Worm (Caenorhabditis elegans): Measurements from ENCODE around the gene wbp-2.

DNA sequence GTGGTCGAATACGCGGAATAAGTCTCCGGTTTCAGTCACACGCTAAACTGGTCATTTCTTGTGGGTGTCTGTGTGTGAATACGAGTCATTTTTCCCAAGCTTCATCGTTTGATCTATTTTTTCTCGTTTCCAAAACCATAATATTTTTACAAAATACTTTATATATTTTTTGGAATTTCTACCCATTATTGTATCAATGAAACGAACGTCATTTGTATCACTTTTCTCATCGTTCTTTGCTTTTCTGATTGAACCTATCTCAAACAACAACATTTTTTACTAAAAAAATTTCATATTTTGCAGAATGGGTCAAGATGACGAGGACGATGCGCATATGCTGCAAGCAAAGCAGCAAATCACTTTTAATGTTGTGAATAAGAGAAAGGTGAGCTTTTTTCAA, 28.7 kb downstream of the wbp-2 start, which contains the start of gene mel-11:
- no peak for TF ChIP-seq unc-62 (GFP tag; optimal IDR thresholded peaks at IDR 0.05)
- no peak for TF ChIP-seq aptf-3 (GFP tag; IDR thresholded peaks at IDR 0.05)
- TF ChIP-seq snpc-1.3 (tag; optimal IDR thresholded peaks at IDR 0.05; ENCODE audit: insufficient read depth), result no peak
- TF ChIP-seq ztf-25 (GFP tag; IDR thresholded peaks at IDR 0.05), result no peak
- TF ChIP-seq F37B4.10 (GFP tag; IDR thresholded peaks at IDR 0.05), result no peak
- no peak for TF ChIP-seq dpl-1 (GFP tag; optimal IDR thresholded peaks at IDR 0.05)

Data from whole organism, young adult.